Fruit fly (Drosophila melanogaster) whole organism, embryonic: Measurements from ENCODE around the gene CG33307.

Source experiments
- Awh ChIP-seq: fragments of 200-800 bp; sonication (Bioruptor generic); IDR thresholded peaks from 2 replicates; pipeline ENCODE4, ENCODE4 v1.3.6; 2022; ENCODE audit warnings: missing biosample characterization, missing genetic modification characterization
- B-H1 ChIP-seq: fragments of 200-800 bp; sonication (Bioruptor generic); IDR thresholded peaks from 3 replicates; pipeline ENCODE4 v1.3.6; 2022; ENCODE audit warnings: missing biosample characterization, missing genetic modification characterization
- Bgb ChIP-seq: fragments of 200-800 bp; sonication (Bioruptor generic); IDR thresholded peaks from 2 replicates; pipeline ENCODE4 v1.3.6; 2022; ENCODE audit warnings: missing biosample characterization, missing genetic modification characterization; ENCODE audit not compliant: partially characterized antibody
- CG12391 ChIP-seq: fragments of 200-800 bp; sonication (Bioruptor generic); optimal IDR thresholded peaks from 3 replicates; lab custom pipeline; 2018; ENCODE audit warnings: missing biosample characterization, mild to moderate bottlenecking, missing genetic modification characterization, moderate library complexity
- CG14710 ChIP-seq: fragments of 200-800 bp; sonication (Bioruptor generic); optimal IDR thresholded peaks from 3 replicates; lab custom pipeline; 2019; ENCODE audit warnings: missing biosample characterization, mild to moderate bottlenecking, missing genetic modification characterization, moderate library complexity
- CG17359 ChIP-seq: fragments of 200-800 bp; sonication (Bioruptor generic); optimal IDR thresholded peaks from 3 replicates; lab custom pipeline; 2018; ENCODE audit warnings: missing biosample characterization, mild to moderate bottlenecking, missing genetic modification characterization, moderate library complexity
- CG17802 ChIP-seq: fragments of 200-800 bp; sonication (Bioruptor generic); optimal IDR thresholded peaks from 2 replicates; lab custom pipeline; 2018; ENCODE audit warnings: missing biosample characterization, mild to moderate bottlenecking, missing genetic modification characterization, moderate library complexity
- CG17829 ChIP-seq: fragments of 200-800 bp; optimal IDR thresholded peaks from 2 replicates; lab custom pipeline; 2019; ENCODE audit warnings: missing biosample characterization, mild to moderate bottlenecking, missing genetic modification characterization, moderate library complexity
- CG18011 ChIP-seq: fragments of 200-800 bp; sonication (Bioruptor generic); optimal IDR thresholded peaks from 2 replicates; lab custom pipeline; 2017; ENCODE audit warnings: missing biosample characterization, missing genetic modification characterization, mild to moderate bottlenecking, moderate library complexity, missing genotype
- CG2199 ChIP-seq: fragments of 200-800 bp; sonication (Bioruptor generic); IDR thresholded peaks from 3 replicates; pipeline ENCODE4 v1.3.6; 2022; ENCODE audit warnings: missing biosample characterization, missing genetic modification characterization
- CG2712 ChIP-seq: fragments of 200-800 bp; optimal IDR thresholded peaks from 3 replicates; lab custom pipeline; 2019; ENCODE audit warnings: missing biosample characterization, mild to moderate bottlenecking, missing genetic modification characterization, moderate library complexity
- CG4424 ChIP-seq: fragments of 200-800 bp; sonication (Bioruptor generic); optimal IDR thresholded peaks from 3 replicates; lab custom pipeline; 2016; ENCODE audit warnings: missing biosample characterization, missing genetic modification characterization
- CG6175 ChIP-seq: fragments of 200-800 bp; sonication (Bioruptor generic); IDR thresholded peaks from 3 replicates; pipeline ENCODE4 v1.3.6; 2022; ENCODE audit warnings: missing biosample characterization, missing genetic modification characterization
- CTCF ChIP-seq: fragments of 200-800 bp; sonication (Bioruptor generic); optimal IDR thresholded peaks from 2 replicates; lab custom pipeline; 2017; ENCODE audit warnings: missing biosample characterization, mild to moderate bottlenecking, missing genetic modification characterization, moderate library complexity
- Dad ChIP-seq: fragments of 200-800 bp; sonication (Bioruptor generic); optimal IDR thresholded peaks from 3 replicates; lab custom pipeline; 2016; ENCODE audit warnings: missing biosample characterization, missing genetic modification characterization
- HLH54F ChIP-seq: fragments of 200-800 bp; sonication (Bioruptor generic); optimal IDR thresholded peaks from 3 replicates; lab custom pipeline; 2016; ENCODE audit warnings: missing biosample characterization, missing genetic modification characterization
- Lim3 ChIP-seq: fragments of 200-800 bp; sonication (Bioruptor generic); IDR thresholded peaks from 2 replicates; pipeline ENCODE4 v1.3.6; 2022; ENCODE audit warnings: missing biosample characterization, missing genetic modification characterization
- MESR4 ChIP-seq: fragments of 200-800 bp; sonication (Bioruptor generic); optimal IDR thresholded peaks from 2 replicates; lab custom pipeline; 2018; ENCODE audit warnings: missing biosample characterization, mild to moderate bottlenecking, missing genetic modification characterization, moderate library complexity
- Myb ChIP-seq: fragments of 200-800 bp; sonication (Bioruptor generic); optimal IDR thresholded peaks from 2 replicates; lab custom pipeline; 2016; ENCODE audit warnings: missing biosample characterization, missing genetic modification characterization
- NC2α ChIP-seq: fragments of 200-800 bp; sonication (Bioruptor generic); optimal IDR thresholded peaks from 2 replicates; lab custom pipeline; 2016; ENCODE audit warnings: missing biosample characterization, missing genetic modification characterization
- Neu2 ChIP-seq: fragments of 200-800 bp; sonication (Bioruptor generic); optimal IDR thresholded peaks from 3 replicates; lab custom pipeline; 2016; ENCODE audit warnings: missing biosample characterization, missing genetic modification characterization, borderline replicate concordance
- Opbp ChIP-seq: fragments of 200-800 bp; sonication (Bioruptor generic); IDR thresholded peaks from 3 replicates; pipeline ENCODE4 v1.3.6; 2022; ENCODE audit warnings: missing biosample characterization, missing genetic modification characterization; ENCODE audit not compliant: partially characterized antibody
- TFAM ChIP-seq: fragments of 200-800 bp; sonication (Bioruptor generic); optimal IDR thresholded peaks from 2 replicates; lab custom pipeline; 2017; ENCODE audit warnings: missing biosample characterization, missing genetic modification characterization, inconsistent platforms
- amos ChIP-seq: fragments of 200-800 bp; sonication (Bioruptor generic); IDR thresholded peaks from 2 replicates; pipeline ENCODE4 v1.3.6; 2022; ENCODE audit warnings: missing biosample characterization, missing genetic modification characterization; ENCODE audit not compliant: partially characterized antibody
- az2 ChIP-seq: fragments of 200-800 bp; sonication (Bioruptor generic); optimal IDR thresholded peaks from 3 replicates; lab custom pipeline; 2016; ENCODE audit warnings: missing biosample characterization, missing genetic modification characterization
- chinmo ChIP-seq: fragments of 200-800 bp; sonication (Bioruptor generic); IDR thresholded peaks from 4 replicates; pipeline ENCODE4 v1.3.6; 2022; ENCODE audit warnings: missing biosample characterization, missing genetic modification characterization; ENCODE audit not compliant: partially characterized antibody
- cwo ChIP-seq: fragments of 200-800 bp; sonication (Bioruptor generic); optimal IDR thresholded peaks from 3 replicates; lab custom pipeline; 2017; ENCODE audit warnings: missing biosample characterization, missing genetic modification characterization, mild to moderate bottlenecking, moderate library complexity, missing genetic modification reagents
- da ChIP-seq: fragments of 200-800 bp; sonication (Bioruptor generic); optimal IDR thresholded peaks from 2 replicates; lab custom pipeline; 2016; ENCODE audit warnings: missing biosample characterization, missing genetic modification characterization
- danr ChIP-seq: fragments of 200-800 bp; sonication (Bioruptor generic); IDR thresholded peaks from 2 replicates; pipeline ENCODE4 v1.3.6; 2022; ENCODE audit warnings: missing biosample characterization, missing genetic modification characterization
- emc ChIP-seq: fragments of 200-800 bp; sonication (Bioruptor generic); optimal IDR thresholded peaks from 2 replicates; lab custom pipeline; 2016; ENCODE audit warnings: missing biosample characterization, missing genetic modification characterization
- exex ChIP-seq: fragments of 200-800 bp; sonication (Bioruptor generic); optimal IDR thresholded peaks from 4 replicates; lab custom pipeline; 2018; ENCODE audit warnings: missing biosample characterization, mild to moderate bottlenecking, missing genetic modification characterization, moderate library complexity
- jing ChIP-seq: fragments of 200-800 bp; sonication (Bioruptor generic); optimal IDR thresholded peaks from 2 replicates; lab custom pipeline; 2018; ENCODE audit warnings: missing biosample characterization, mild to moderate bottlenecking, missing genetic modification characterization
- kah ChIP-seq: fragments of 200-800 bp; sonication (Bioruptor generic); optimal IDR thresholded peaks from 2 replicates; lab custom pipeline; 2018; ENCODE audit warnings: missing biosample characterization, mild to moderate bottlenecking, missing genetic modification characterization
- knrl ChIP-seq: fragments of 200-800 bp; sonication (Bioruptor generic); IDR thresholded peaks from 3 replicates; pipeline ENCODE4 v1.3.6; 2022; ENCODE audit warnings: missing biosample characterization, missing genetic modification characterization; ENCODE audit not compliant: partially characterized antibody
- nerfin-1 ChIP-seq: fragments of 200-800 bp; sonication (Bioruptor generic); optimal IDR thresholded peaks from 3 replicates; lab custom pipeline; 2019; ENCODE audit warnings: missing biosample characterization, mild to moderate bottlenecking, missing genetic modification characterization, moderate library complexity
- nerfin-2 ChIP-seq: fragments of 200-800 bp; sonication (Bioruptor generic); IDR thresholded peaks from 2 replicates; pipeline ENCODE4 v1.3.6; 2022; ENCODE audit warnings: missing biosample characterization, missing genetic modification characterization; ENCODE audit not compliant: partially characterized antibody
- p53 ChIP-seq: fragments of 200-800 bp; sonication (Bioruptor generic); optimal IDR thresholded peaks from 2 replicates; lab custom pipeline; 2016; ENCODE audit warnings: missing biosample characterization, missing genetic modification characterization
- peb ChIP-seq: fragments of 200-800 bp; sonication (Bioruptor generic); IDR thresholded peaks from 2 replicates; pipeline ENCODE4 v1.3.6; 2022; ENCODE audit warnings: missing biosample characterization, missing genetic modification characterization
- pho ChIP-seq: fragments of 200-800 bp; sonication (Bioruptor generic); optimal IDR thresholded peaks from 2 replicates; lab custom pipeline; 2016; ENCODE audit warnings: missing biosample characterization, missing genetic modification characterization
- repo ChIP-seq: fragments of 200-800 bp; sonication (Bioruptor generic); optimal IDR thresholded peaks from 2 replicates; lab custom pipeline; 2016; ENCODE audit warnings: missing biosample characterization, missing genetic modification characterization
- shn ChIP-seq: fragments of 200-800 bp; sonication (Bioruptor generic); optimal IDR thresholded peaks from 3 replicates; lab custom pipeline; 2016; ENCODE audit warnings: missing biosample characterization, missing genetic modification characterization
- slbo ChIP-seq: fragments of 200-800 bp; sonication (Bioruptor generic); IDR thresholded peaks from 2 replicates; pipeline ENCODE4 v1.3.6; 2022; ENCODE audit warnings: missing biosample characterization, missing genetic modification characterization
- sqz ChIP-seq: fragments of 200-800 bp; sonication (Bioruptor generic); optimal IDR thresholded peaks from 3 replicates; lab custom pipeline; 2018; ENCODE audit warnings: missing biosample characterization, mild to moderate bottlenecking, missing genetic modification characterization
- stwl ChIP-seq: fragments of 200-800 bp; sonication (Bioruptor generic); optimal IDR thresholded peaks from 3 replicates; lab custom pipeline; 2018; ENCODE audit warnings: missing biosample characterization, mild to moderate bottlenecking, missing genetic modification characterization, moderate library complexity
- sug ChIP-seq: fragments of 200-800 bp; optimal IDR thresholded peaks from 2 replicates; lab custom pipeline; 2019; ENCODE audit warnings: missing biosample characterization, mild to moderate bottlenecking, missing genetic modification characterization, moderate library complexity
- trem ChIP-seq: fragments of 200-800 bp; optimal IDR thresholded peaks from 3 replicates; lab custom pipeline; 2019; ENCODE audit warnings: missing biosample characterization, mild to moderate bottlenecking, missing genetic modification characterization, moderate library complexity

CG33307 gene

dm6 chr2L:13843692-13844284 lies 2.5 kb upstream of the CG33307 start, which contains the start of gene CG33306 (continued):
- TF ChIP-seq CG12391 (peak; percentile 24), Neu2 (GFP tag; lab: Kevin White, UChicago) (no peak)

dm6 chr2L:13842572-13842971 lies 1.3 kb upstream of the CG33307 start:
- TF ChIP-seq danr = no peak
- peak; percentile 75 for TF ChIP-seq sug
- peak; percentile 86 for TF ChIP-seq exex
- peak; percentile 45 for TF ChIP-seq cwo (GFP tag; lab: Kevin White, UChicago)
- no peak for TF ChIP-seq Myb
- no peak for TF ChIP-seq pho (GFP tag; lab: Kevin White, UChicago)

dm6 chr2L:13842078-13842477 lies 758 bp upstream of the CG33307 start:
- TF ChIP-seq trem (tag; lab: Kevin White, UChicago) (peak; percentile 35), knrl (GFP tag; lab: Robert Waterston, UW) (peak; percentile 59; the same call in 2 of the 3 replicates), HLH54F (GFP tag; lab: Kevin White, UChicago) (no peak), amos (GFP tag; lab: Robert Waterston, UW) (peak; percentile 52; the same call in 1 of the 2 replicates), CG17829 (tag; lab: Kevin White, UChicago) (peak; percentile 26), stwl (peak; percentile 71), Bgb (0 out of 2 replicates have a peak, but pooled peaks have one; percentile 17), CG14710 (tag; lab: Kevin White, UChicago) (peak; percentile 12), CG2712 (tag; lab: Kevin White, UChicago) (peak; percentile 20), CG2199 (peak; percentile 72; the same call in 2 of the 3 replicates), az2 (GFP tag; lab: Kevin White, UChicago) (no peak), sqz (GFP tag; lab: Kevin White, UChicago) (no peak), B-H1 (GFP tag; lab: Robert Waterston, UW) (no peak), Dad (GFP tag; lab: Kevin White, UChicago) (no peak), nerfin-1 (tag; lab: Kevin White, UChicago) (peak; percentile 37), Opbp (GFP tag; lab: Robert Waterston, UW) (peak; percentile 53; the same call in 1 of the 3 replicates), NC2α (GFP tag; lab: Kevin White, UChicago) (no peak), CTCF (peak; percentile 86)

dm6 chr2L:13839744-13840151 lies 1.6 kb downstream of the CG33307 start:
- TF ChIP-seq chinmo (GFP tag; lab: Robert Waterston, UW) = 0 out of 4 replicates have a peak, but pooled peaks have one; percentile 14
- no peak for TF ChIP-seq da
- no peak for TF ChIP-seq p53
- peak; percentile 45; the same call in 1 of the 2 replicates for TF ChIP-seq Awh (GFP tag; lab: Robert Waterston, UW)
- peak; percentile 40 for TF ChIP-seq CG18011 (GFP tag; lab: Kevin White, UChicago)
- TF ChIP-seq pho (GFP tag; lab: Kevin White, UChicago) = peak; percentile 72
- no peak for TF ChIP-seq CG6175 (GFP tag; lab: Robert Waterston, UW)
- no peak for TF ChIP-seq MESR4 (GFP tag; lab: Kevin White, UChicago)
- TF ChIP-seq peb = peak; percentile 62; the same call in 1 of the 2 replicates
- TF ChIP-seq CG4424 = peak; percentile 81
- TF ChIP-seq repo = peak; percentile 47
- peak; percentile 47 for TF ChIP-seq jing (GFP tag; lab: Kevin White, UChicago)
- TF ChIP-seq CG17802 = peak; percentile 21
- TF ChIP-seq CG17359 (tag; lab: Kevin White, UChicago) = peak; percentile 81
- TF ChIP-seq nerfin-1 (tag; lab: Kevin White, UChicago) = peak; percentile 66
- TF ChIP-seq TFAM (GFP tag; lab: Kevin White, UChicago) = no peak
- TF ChIP-seq Lim3 (GFP tag; lab: Robert Waterston, UW) = no peak
- peak; percentile 80 for TF ChIP-seq slbo (GFP tag; lab: Robert Waterston, UW)
- TF ChIP-seq emc (GFP tag; lab: Kevin White, UChicago) = peak; percentile 50
- peak; percentile 52 for TF ChIP-seq shn
- TF ChIP-seq nerfin-2 (GFP tag; lab: Robert Waterston, UW) = no peak
- peak; percentile 22 for TF ChIP-seq kah (GFP tag; lab: Kevin White, UChicago)
